Worm (Caenorhabditis elegans): ENCODE results near the gene F25D1.5.

- TF ChIP-seq F49E8.2 (tag; optimal IDR thresholded peaks at IDR 0.05; ENCODE audit: insufficient read depth) (no peak), snpc-1.1 (tag; optimal IDR thresholded peaks at IDR 0.05; ENCODE audit: insufficient read depth) (no peak), F23B12.7 (tag; optimal IDR thresholded peaks at IDR 0.05; ENCODE audit: insufficient read depth) (no peak), pha-4 (tag; optimal IDR thresholded peaks at IDR 0.05) (no peak), ceh-40 (GFP tag; IDR thresholded peaks at IDR 0.05) (no peak), sea-2 (GFP tag; IDR thresholded peaks at IDR 0.05) (no peak), lin-26 (GFP tag; IDR thresholded peaks at IDR 0.05) (no peak), Y95B8A.8 (GFP tag; IDR thresholded peaks at IDR 0.05) (no peak), lir-1 (GFP tag; conservative IDR thresholded peaks at IDR 0.05) (no peak), dox-1 (GFP tag; IDR thresholded peaks at IDR 0.05) (no peak)
These were observed 11.3 kb downstream of the F25D1.5 start for ce11 chrV:10535325-10535724.
